Worm (Caenorhabditis elegans): Measurements from ENCODE around the gene atg-9.

atg-9 gene

DNA sequence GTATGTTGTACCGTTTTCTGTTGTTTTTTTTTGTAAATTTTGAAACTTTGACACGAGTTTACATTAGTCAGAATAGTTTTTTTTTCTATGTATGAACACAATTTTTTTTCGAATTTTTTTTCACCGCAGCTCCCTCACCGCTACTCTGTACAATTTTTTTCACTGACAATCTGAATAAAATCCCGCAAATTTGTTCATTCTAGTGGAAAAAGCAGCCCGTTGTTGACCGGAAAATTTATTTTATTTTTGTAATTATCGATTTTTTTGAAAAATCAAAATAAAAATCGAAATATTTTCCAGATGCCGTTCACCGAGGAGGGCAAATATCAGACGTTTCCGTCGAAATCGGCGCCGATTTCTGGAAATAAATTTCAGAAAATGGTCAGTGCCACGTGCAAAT lies 10.3 kb downstream of the atg-9 start, which contains the start of gene T22H9.1:
TSS of gene T22H9.1 (plus strand) at position 301 of the 400 bp plus-strand sequence.
- no peak for TF ChIP-seq F13H6.1 (tag; optimal IDR thresholded peaks at IDR 0.05)
- TF ChIP-seq egl-27 (tag; optimal IDR thresholded peaks at IDR 0.05), result no peak
- TF ChIP-seq zag-1 (tag; optimal IDR thresholded peaks at IDR 0.05), result no peak
- no peak for TF ChIP-seq lin-13 (GFP tag; optimal IDR thresholded peaks at IDR 0.05)
- no peak for TF ChIP-seq peb-1 (tag; optimal IDR thresholded peaks at IDR 0.05)

DNA sequence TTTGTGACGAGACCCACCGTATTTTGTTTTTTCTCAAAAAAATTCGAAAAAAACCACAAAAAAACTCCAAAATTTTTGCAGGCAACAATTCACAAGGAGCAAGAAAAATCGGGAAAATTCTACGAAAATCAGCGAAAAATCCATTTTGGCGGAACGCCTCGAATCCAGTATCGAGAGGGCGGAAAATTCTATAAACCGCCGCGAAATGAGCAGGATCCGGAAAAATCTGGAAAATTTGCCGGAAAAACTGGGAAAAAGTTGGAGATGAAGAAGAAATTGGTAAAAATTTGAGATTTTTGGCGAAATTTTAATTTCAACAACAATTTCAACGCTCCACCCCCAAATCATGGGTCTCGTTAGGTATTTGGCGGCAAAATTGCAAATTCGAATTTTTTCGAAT lies 10.9 kb downstream of the atg-9 start:
- TF ChIP-seq mab-5 (tag; optimal IDR thresholded peaks at IDR 0.05), result no peak
- TF ChIP-seq F13H6.1 (tag; optimal IDR thresholded peaks at IDR 0.05), result no peak
- TF ChIP-seq nhr-25 (tag; optimal IDR thresholded peaks at IDR 0.05), result no peak
- TF ChIP-seq nhr-77 (tag; optimal IDR thresholded peaks at IDR 0.05), result no peak
- TF ChIP-seq lin-11 (tag; optimal IDR thresholded peaks at IDR 0.05), result no peak
- no peak for TF ChIP-seq mbf-1 (tag; optimal IDR thresholded peaks at IDR 0.05)
- TF ChIP-seq crh-2 (tag; optimal IDR thresholded peaks at IDR 0.05), result no peak
- no peak for TF ChIP-seq ama-1 (optimal IDR thresholded peaks at IDR 0.05)
- TF ChIP-seq aly-2 (tag; optimal IDR thresholded peaks at IDR 0.05), result no peak
- no peak for TF ChIP-seq lin-39 (tag; optimal IDR thresholded peaks at IDR 0.05)
- TF ChIP-seq lsy-2 (tag; optimal IDR thresholded peaks at IDR 0.05), result no peak
- no peak for TF ChIP-seq Y55F3AM.14 (GFP tag; optimal IDR thresholded peaks at IDR 0.05)
- no peak for TF ChIP-seq nhr-21 (tag; optimal IDR thresholded peaks at IDR 0.05)
- no peak for TF ChIP-seq blmp-1 (tag; optimal IDR thresholded peaks at IDR 0.05; ENCODE audit: insufficient read depth)
- TF ChIP-seq nhr-11 (tag; optimal IDR thresholded peaks at IDR 0.05), result no peak
- no peak for TF ChIP-seq dmd-4 (tag; optimal IDR thresholded peaks at IDR 0.05)

DNA sequence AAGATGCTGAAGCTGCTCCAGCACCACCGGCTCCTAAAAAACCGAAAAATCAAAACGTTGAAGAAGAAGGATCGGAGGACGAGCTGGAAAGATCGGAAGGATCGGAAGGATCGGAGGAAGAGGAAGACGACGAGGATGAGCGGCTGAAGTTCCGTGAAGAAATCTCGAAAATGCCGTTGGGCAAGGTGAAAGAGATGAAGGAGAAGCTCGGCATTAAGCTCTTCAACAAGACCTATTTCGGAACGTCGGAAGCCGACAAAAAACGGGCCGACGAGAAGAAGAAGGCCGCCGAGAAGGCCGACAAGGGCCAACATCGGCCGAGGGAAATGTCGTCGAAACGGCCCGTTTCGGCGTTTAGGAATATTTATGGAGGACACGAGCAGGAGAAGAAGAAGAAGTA lies 12.1 kb downstream of the atg-9 start:
- TF ChIP-seq aly-2 (tag; optimal IDR thresholded peaks at IDR 0.05), result no peak
- no peak for TF ChIP-seq nhr-129 (tag; optimal IDR thresholded peaks at IDR 0.05)
- no peak for TF ChIP-seq nhr-77 (tag; optimal IDR thresholded peaks at IDR 0.05)
- no peak for TF ChIP-seq lsy-2 (tag; optimal IDR thresholded peaks at IDR 0.05)
- TF ChIP-seq ztf-1 (GFP tag; conservative IDR thresholded peaks at IDR 0.05), result no peak
- no peak for TF ChIP-seq nhr-11 (tag; optimal IDR thresholded peaks at IDR 0.05)
- no peak for TF ChIP-seq ZK546.5 (tag; optimal IDR thresholded peaks at IDR 0.05)
- no peak for TF ChIP-seq nhr-12 (tag; optimal IDR thresholded peaks at IDR 0.05)

DNA sequence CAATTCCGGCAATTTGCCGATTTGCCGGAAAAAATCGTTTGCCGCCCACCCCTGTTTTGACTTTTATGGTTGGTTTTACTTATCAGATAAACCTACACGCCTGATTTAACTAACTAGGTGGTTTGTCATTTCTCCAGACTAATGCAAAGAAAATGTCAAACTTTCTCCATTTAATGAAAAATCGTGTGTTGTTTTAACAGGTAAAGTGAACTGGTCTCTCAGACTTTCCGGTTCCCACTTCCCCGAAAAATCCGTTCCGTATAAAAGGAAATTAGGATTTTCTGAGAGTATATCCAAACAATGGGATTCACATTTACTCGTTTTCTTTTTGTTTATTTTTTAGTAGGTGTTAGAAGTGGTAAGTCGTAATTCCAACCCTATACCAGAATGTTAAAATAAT lies 15.5 kb downstream of the atg-9 start, which contains the start of gene mltn-6:
TSS of gene mltn-6 (plus strand) at position 301 of the 400 bp plus-strand sequence.
- TF ChIP-seq aly-2 (tag; optimal IDR thresholded peaks at IDR 0.05), result no peak
- TF ChIP-seq dmd-4 (tag; optimal IDR thresholded peaks at IDR 0.05), result no peak
- no peak for TF ChIP-seq snpc-4 (tag; optimal IDR thresholded peaks at IDR 0.05)
- TF ChIP-seq ztf-11 (tag; optimal IDR thresholded peaks at IDR 0.05), result no peak
- TF ChIP-seq elt-3 (tag; optimal IDR thresholded peaks at IDR 0.05), result no peak
- TF ChIP-seq lin-13 (GFP tag; optimal IDR thresholded peaks at IDR 0.05), result no peak
- no peak for TF ChIP-seq mdl-1 (tag; optimal IDR thresholded peaks at IDR 0.05)
- TF ChIP-seq gmeb-1 (tag; optimal IDR thresholded peaks at IDR 0.05), result no peak
- no peak for TF ChIP-seq skn-1 (tag; optimal IDR thresholded peaks at IDR 0.05)
- no peak for TF ChIP-seq ceh-82 (tag; optimal IDR thresholded peaks at IDR 0.05)
- TF ChIP-seq crh-2 (tag; optimal IDR thresholded peaks at IDR 0.05), result no peak
- no peak for TF ChIP-seq egl-27 (tag; optimal IDR thresholded peaks at IDR 0.05)

DNA sequence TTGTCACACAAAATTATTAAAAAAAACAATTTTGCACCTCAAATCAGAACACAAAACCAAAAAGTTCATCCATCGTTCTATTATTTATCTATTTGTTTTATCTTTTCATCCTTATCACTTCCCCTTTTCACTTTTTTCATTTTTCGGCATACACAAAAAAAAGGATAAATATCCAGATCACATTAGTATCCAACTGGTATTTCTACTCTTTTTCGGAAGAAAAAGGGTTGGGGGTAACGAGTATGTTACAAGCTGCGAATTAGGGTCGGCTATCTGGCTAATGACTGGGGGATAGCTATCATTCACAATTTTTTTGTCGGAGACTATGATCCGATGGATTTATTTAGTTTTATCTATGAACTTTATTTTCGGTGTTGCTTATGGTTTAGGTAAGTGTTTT lies 20.8 kb downstream of the atg-9 start, which contains the start of gene mltn-7:
TSS of gene mltn-7 (plus strand) at position 301 of the 400 bp plus-strand sequence.
- TF ChIP-seq mbf-1 (tag; optimal IDR thresholded peaks at IDR 0.05), result no peak
- no peak for TF ChIP-seq unc-62 (GFP tag; optimal IDR thresholded peaks at IDR 0.05)
- no peak for TF ChIP-seq nhr-23 (tag; optimal IDR thresholded peaks at IDR 0.05)
- TF ChIP-seq elt-3 (tag; optimal IDR thresholded peaks at IDR 0.05), result no peak
- TF ChIP-seq sma-9 (GFP tag; optimal IDR thresholded peaks at IDR 0.05), result no peak
- no peak for TF ChIP-seq sma-9 (tag; optimal IDR thresholded peaks at IDR 0.05)
- no peak for TF ChIP-seq nhr-10 (tag; optimal IDR thresholded peaks at IDR 0.05)
- no peak for TF ChIP-seq aly-2 (tag; optimal IDR thresholded peaks at IDR 0.05)
- no peak for TF ChIP-seq gmeb-1 (tag; optimal IDR thresholded peaks at IDR 0.05)
- no peak for TF ChIP-seq fos-1 (tag; optimal IDR thresholded peaks at IDR 0.05)
- no peak for TF ChIP-seq sma-3 (GFP tag; optimal IDR thresholded peaks at IDR 0.05)
- no peak for TF ChIP-seq dmd-4 (tag; optimal IDR thresholded peaks at IDR 0.05)
- no peak for TF ChIP-seq ceh-16 (tag; optimal IDR thresholded peaks at IDR 0.05)
- no peak for TF ChIP-seq nhr-129 (tag; optimal IDR thresholded peaks at IDR 0.05)
- TF ChIP-seq nhr-12 (tag; optimal IDR thresholded peaks at IDR 0.05), result no peak
